Fruit fly (Drosophila melanogaster) whole organism, embryonic: ENCODE measurements around the gene lectin-37Da.

Source experiments
- Ada2b ChIP-seq: fragments of 200-800 bp; sonication (Bioruptor generic); IDR thresholded peaks from 2 replicates; pipeline ENCODE4 v1.3.6; 2022; ENCODE audit warnings: missing biosample characterization, missing genetic modification characterization
- Atf-2 ChIP-seq: fragments of 200-800 bp; sonication (Bioruptor generic); optimal IDR thresholded peaks from 2 replicates; lab custom pipeline; 2016; ENCODE audit warnings: missing biosample characterization, missing genetic modification characterization
- CG10147 ChIP-seq: fragments of 200-800 bp; sonication (Bioruptor generic); optimal IDR thresholded peaks from 2 replicates; lab custom pipeline; 2019; ENCODE audit warnings: missing biosample characterization, mild to moderate bottlenecking, missing genetic modification characterization, moderate library complexity
- CG10462 ChIP-seq: fragments of 200-800 bp; sonication (Bioruptor generic); optimal IDR thresholded peaks from 2 replicates; lab custom pipeline; 2016; ENCODE audit warnings: missing biosample characterization, missing genetic modification characterization
- CG10959 ChIP-seq: fragments of 200-800 bp; sonication (Bioruptor generic); IDR thresholded peaks from 2 replicates; pipeline ENCODE4 v1.3.6; 2022; ENCODE audit warnings: missing biosample characterization, missing genetic modification characterization
- CG12236 ChIP-seq: fragments of 200-800 bp; sonication (Bioruptor generic); optimal IDR thresholded peaks from 2 replicates; lab custom pipeline; 2016; ENCODE audit warnings: missing biosample characterization, missing genetic modification characterization
- CG16779 ChIP-seq: fragments of 200-800 bp; sonication (Bioruptor generic); IDR thresholded peaks from 2 replicates; pipeline ENCODE4 v1.3.6; 2022; ENCODE audit warnings: missing biosample characterization, missing genetic modification characterization
- CG16815 ChIP-seq: fragments of 200-800 bp; sonication (Bioruptor generic); optimal IDR thresholded peaks from 3 replicates; lab custom pipeline; 2017; ENCODE audit warnings: missing biosample characterization, mild to moderate bottlenecking, missing genetic modification characterization
- CG1792 ChIP-seq: fragments of 200-800 bp; sonication (Bioruptor generic); optimal IDR thresholded peaks from 2 replicates; lab custom pipeline; 2016; ENCODE audit warnings: missing biosample characterization, missing genetic modification characterization
- CG18262 ChIP-seq: fragments of 200-800 bp; optimal IDR thresholded peaks from 3 replicates; lab custom pipeline; 2019; ENCODE audit warnings: missing biosample characterization, mild to moderate bottlenecking, missing genetic modification characterization, moderate library complexity
- CG18599 ChIP-seq: fragments of 200-800 bp; sonication (Bioruptor generic); optimal IDR thresholded peaks from 3 replicates; lab custom pipeline; 2017; ENCODE audit warnings: missing biosample characterization, missing genetic modification characterization, mild to moderate bottlenecking, moderate library complexity, missing genetic modification reagents
- CG33557 ChIP-seq: fragments of 200-800 bp; sonication (Bioruptor generic); optimal IDR thresholded peaks from 2 replicates; lab custom pipeline; 2019; ENCODE audit warnings: missing biosample characterization, mild to moderate bottlenecking, missing genetic modification characterization, moderate library complexity
- CG5953 ChIP-seq: fragments of 200-800 bp; sonication (Bioruptor generic); IDR thresholded peaks from 2 replicates; pipeline ENCODE4 v1.3.6; 2022; ENCODE audit warnings: missing biosample characterization, missing genetic modification characterization
- CG6813 ChIP-seq: fragments of 200-800 bp; sonication (Bioruptor generic); optimal IDR thresholded peaks from 2 replicates; lab custom pipeline; 2017; ENCODE audit warnings: missing biosample characterization, missing genetic modification characterization, mild to moderate bottlenecking, moderate library complexity, missing genetic modification reagents
- CG7987 ChIP-seq: fragments of 200-800 bp; sonication (Bioruptor generic); optimal IDR thresholded peaks from 2 replicates; lab custom pipeline; 2018; ENCODE audit warnings: missing biosample characterization, mild to moderate bottlenecking, missing genetic modification characterization, moderate library complexity
- CG9797 ChIP-seq: fragments of 200-800 bp; sonication (Bioruptor generic); optimal IDR thresholded peaks from 3 replicates; lab custom pipeline; 2018; ENCODE audit warnings: missing biosample characterization, mild to moderate bottlenecking, missing genetic modification characterization
- CG9817 ChIP-seq: fragments of 200-800 bp; sonication (Bioruptor generic); optimal IDR thresholded peaks from 2 replicates; lab custom pipeline; 2018; ENCODE audit warnings: missing biosample characterization, mild to moderate bottlenecking, missing genetic modification characterization, moderate library complexity
- Camta ChIP-seq: fragments of 200-800 bp; sonication (Bioruptor generic); optimal IDR thresholded peaks from 2 replicates; lab custom pipeline; 2016; ENCODE audit warnings: missing biosample characterization, missing genetic modification characterization
- Dbx ChIP-seq: fragments of 200-800 bp; sonication (Bioruptor generic); IDR thresholded peaks from 3 replicates; pipeline ENCODE4 v1.3.6; 2022; ENCODE audit warnings: missing biosample characterization, missing genetic modification characterization
- Dek ChIP-seq: fragments of 200-800 bp; sonication (Bioruptor generic); optimal IDR thresholded peaks from 3 replicates; lab custom pipeline; 2019; ENCODE audit warnings: missing biosample characterization, mild to moderate bottlenecking, missing genetic modification characterization, moderate library complexity
- Dip2 ChIP-seq: fragments of 200-800 bp; sonication (Bioruptor generic); IDR thresholded peaks from 2 replicates; pipeline ENCODE4 v1.3.6; 2022; ENCODE audit warnings: missing biosample characterization, missing genetic modification characterization
- Dll ChIP-seq: fragments of 200-800 bp; sonication (Bioruptor generic); IDR thresholded peaks from 4 replicates; pipeline ENCODE4 v1.3.6; 2022; ENCODE audit warnings: missing biosample characterization, missing genetic modification characterization; ENCODE audit not compliant: partially characterized antibody
- Gsc ChIP-seq: fragments of 200-800 bp; sonication (Bioruptor generic); IDR thresholded peaks from 2 replicates; pipeline ENCODE4 v1.3.6; 2022; ENCODE audit warnings: missing biosample characterization, missing genetic modification characterization
- Hmx ChIP-seq: fragments of 200-800 bp; sonication (Bioruptor generic); optimal IDR thresholded peaks from 2 replicates; lab custom pipeline; 2016; ENCODE audit warnings: missing biosample characterization, missing genetic modification characterization
- Med ChIP-seq: fragments of 200-800 bp; sonication (Bioruptor generic); peaks from one replicate; lab custom pipeline; 2016; ENCODE audit warnings: missing biosample characterization, missing genetic modification characterization, mild to moderate bottlenecking, inconsistent platforms, moderate library complexity
- Myb ChIP-seq: fragments of 200-800 bp; sonication (Bioruptor generic); optimal IDR thresholded peaks from 2 replicates; lab custom pipeline; 2016; ENCODE audit warnings: missing biosample characterization, missing genetic modification characterization
- Neu2 ChIP-seq: fragments of 200-800 bp; sonication (Bioruptor generic); optimal IDR thresholded peaks from 3 replicates; lab custom pipeline; 2016; ENCODE audit warnings: missing biosample characterization, missing genetic modification characterization, borderline replicate concordance
- Ravus ChIP-seq: fragments of 200-800 bp; sonication (Bioruptor generic); IDR thresholded peaks from 2 replicates; pipeline ENCODE4 v1.3.6; 2022; ENCODE audit warnings: missing biosample characterization, missing genetic modification characterization
- az2 ChIP-seq: fragments of 200-800 bp; sonication (Bioruptor generic); optimal IDR thresholded peaks from 3 replicates; lab custom pipeline; 2016; ENCODE audit warnings: missing biosample characterization, missing genetic modification characterization
- cas ChIP-seq: fragments of 200-800 bp; sonication (Bioruptor generic); IDR thresholded peaks from 2 replicates; pipeline ENCODE4 v1.3.6; 2022; ENCODE audit warnings: missing biosample characterization, missing genetic modification characterization
- chn ChIP-seq: fragments of 200-800 bp; sonication (Bioruptor generic); optimal IDR thresholded peaks from 2 replicates; lab custom pipeline; 2016; ENCODE audit warnings: missing biosample characterization, missing genetic modification characterization
- danr ChIP-seq: fragments of 200-800 bp; sonication (Bioruptor generic); IDR thresholded peaks from 2 replicates; pipeline ENCODE4 v1.3.6; 2022; ENCODE audit warnings: missing biosample characterization, missing genetic modification characterization
- disco-r ChIP-seq: fragments of 200-800 bp; sonication (Bioruptor generic); optimal IDR thresholded peaks from 2 replicates; lab custom pipeline; 2016; ENCODE audit warnings: missing biosample characterization, missing genetic modification characterization
- dmrt99B ChIP-seq: fragments of 200-800 bp; sonication (Bioruptor generic); optimal IDR thresholded peaks from 2 replicates; lab custom pipeline; 2018; ENCODE audit warnings: missing biosample characterization, mild to moderate bottlenecking, missing genetic modification characterization, moderate library complexity
- dpn ChIP-seq, 2 experiments: fragments of 200-800 bp; sonication (Bioruptor generic); optimal IDR thresholded peaks; 3 replicates each; lab custom pipeline; 2016; ENCODE audit warnings: missing biosample characterization in 2 of 2, missing genetic modification characterization in 2 of 2
- emc ChIP-seq: fragments of 200-800 bp; sonication (Bioruptor generic); optimal IDR thresholded peaks from 2 replicates; lab custom pipeline; 2016; ENCODE audit warnings: missing biosample characterization, missing genetic modification characterization
- fru ChIP-seq: fragments of >200 bp; optimal IDR thresholded peaks from 2 replicates; lab custom pipeline; 2017
- her ChIP-seq: fragments of 200-800 bp; sonication (Bioruptor generic); optimal IDR thresholded peaks from 2 replicates; lab custom pipeline; 2016; ENCODE audit warnings: missing biosample characterization, missing genetic modification characterization
- inv ChIP-seq: fragments of 200-800 bp; sonication (Bioruptor generic); IDR thresholded peaks from 2 replicates; pipeline ENCODE4 v1.3.6; 2022; ENCODE audit warnings: missing biosample characterization, missing genetic modification characterization; ENCODE audit not compliant: partially characterized antibody
- lab ChIP-seq: fragments of 200-800 bp; sonication (Bioruptor generic); optimal IDR thresholded peaks from 3 replicates; lab custom pipeline; 2017; ENCODE audit warnings: missing biosample characterization, missing genetic modification characterization, mild to moderate bottlenecking, moderate library complexity, missing genetic modification reagents
- lola ChIP-seq, 3 experiments: fragments of >200 bp in 2 of 3; fragments of 200-800 bp in 1 of 3; sonication (Bioruptor generic) in 1 of 3; optimal IDR thresholded peaks; 2 replicates each; lab custom pipeline; 2017 to 2019; ENCODE audit warnings: missing biosample characterization in 3 of 3, missing genetic modification characterization in 3 of 3, mild to moderate bottlenecking in 1 of 3, moderate library complexity in 1 of 3
- odd ChIP-seq: fragments of 200-800 bp; sonication (Bioruptor generic); optimal IDR thresholded peaks from 2 replicates; lab custom pipeline; 2017; ENCODE audit warnings: missing biosample characterization, mild to moderate bottlenecking, missing genetic modification characterization
- p53 ChIP-seq: fragments of 200-800 bp; sonication (Bioruptor generic); optimal IDR thresholded peaks from 2 replicates; lab custom pipeline; 2016; ENCODE audit warnings: missing biosample characterization, missing genetic modification characterization
- ranshi ChIP-seq: fragments of 200-800 bp; sonication (Bioruptor generic); IDR thresholded peaks from 2 replicates; pipeline ENCODE4 v1.3.6; 2022; ENCODE audit warnings: missing biosample characterization, missing genetic modification characterization
- sim ChIP-seq: fragments of 200-800 bp; sonication (Bioruptor generic); IDR thresholded peaks from 2 replicates; pipeline ENCODE4 v1.3.6; 2022; ENCODE audit warnings: missing biosample characterization, missing genetic modification characterization
- slou ChIP-seq: fragments of 200-800 bp; sonication (Bioruptor generic); optimal IDR thresholded peaks from 3 replicates; lab custom pipeline; 2016; ENCODE audit warnings: missing biosample characterization, missing genetic modification characterization
- tin ChIP-seq: fragments of 200-800 bp; sonication (Bioruptor generic); optimal IDR thresholded peaks from 3 replicates; lab custom pipeline; 2016; ENCODE audit warnings: missing biosample characterization, missing genetic modification characterization
- vvl ChIP-seq: fragments of 200-800 bp; sonication (Bioruptor generic); IDR thresholded peaks from 2 replicates; pipeline ENCODE4 v1.3.6; 2022; ENCODE audit warnings: missing biosample characterization, missing genetic modification characterization
- wek ChIP-seq: fragments of 200-800 bp; sonication (Bioruptor generic); optimal IDR thresholded peaks from 3 replicates; lab custom pipeline; 2018; ENCODE audit warnings: missing biosample characterization, mild to moderate bottlenecking, missing genetic modification characterization, moderate library complexity
- zfh2 ChIP-seq: fragments of 200-800 bp; sonication (Bioruptor generic); optimal IDR thresholded peaks from 2 replicates; lab custom pipeline; 2016; ENCODE audit warnings: missing biosample characterization, missing genetic modification characterization

Gene lectin-37Da

DNA sequence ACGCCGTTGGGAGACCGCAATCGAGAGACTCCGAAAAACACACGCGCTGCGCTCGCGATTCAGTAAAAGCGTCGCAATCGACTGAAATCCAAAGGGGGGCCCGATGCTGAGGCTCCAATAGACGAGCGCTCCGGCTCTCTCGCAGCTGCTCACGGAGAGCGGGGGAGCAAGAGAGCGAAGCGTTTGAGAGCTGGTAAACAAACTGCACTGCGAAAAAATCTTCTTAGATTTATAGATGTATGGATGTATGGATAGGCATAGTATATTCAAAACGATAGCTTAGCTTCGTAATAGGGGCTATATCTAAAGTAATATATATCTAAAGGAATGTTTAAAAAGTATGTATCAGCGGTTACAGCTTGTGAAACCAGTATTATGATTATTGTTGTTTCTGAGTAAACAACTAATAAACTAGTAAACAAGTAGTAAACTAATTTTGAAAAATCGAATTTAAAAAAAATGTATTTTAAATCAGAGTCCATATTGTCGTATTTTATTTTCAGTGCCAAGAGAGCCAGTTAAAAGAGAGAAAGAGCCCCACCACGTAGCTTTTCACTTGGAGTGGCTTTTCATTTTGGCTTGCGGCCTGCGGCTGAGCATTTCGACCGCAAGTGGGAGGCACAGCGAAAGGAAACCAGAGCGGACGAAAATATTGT is 5.5 kb downstream of the lectin-37Da start, which contains the start of the genes Alp12 and CG13085 (continued):
- peak; percentile 94 for TF ChIP-seq Atf-2 (GFP tag; lab: Kevin White, UChicago)
- peak; percentile 42 for TF ChIP-seq Neu2 (GFP tag; lab: Kevin White, UChicago)
- peak; percentile 99 for TF ChIP-seq odd (GFP tag; lab: Kevin White, UChicago)
- TF ChIP-seq Camta (GFP tag; lab: Kevin White, UChicago), result peak; percentile 96
- peak; percentile 93 for TF ChIP-seq danr (GFP tag; lab: Robert Waterston, UW)
- TF ChIP-seq dpn (GFP tag; optimal IDR thresholded peaks at IDR 0.05; lab: Kevin White, UChicago), result peak; percentile 95 to 97
- no peak for TF ChIP-seq fru (lab: Kevin White, UChicago)
- TF ChIP-seq wek (GFP tag; lab: Kevin White, UChicago), result peak; percentile 86
- peak; percentile 96 for TF ChIP-seq Dbx (GFP tag; lab: Robert Waterston, UW)
- peak; percentile 87 for TF ChIP-seq CG10959 (GFP tag; lab: Robert Waterston, UW)
- TF ChIP-seq chn (GFP tag; lab: Kevin White, UChicago), result peak; percentile 94
- TF ChIP-seq Ravus, result peak; percentile 88
- TF ChIP-seq lola (GFP tag; optimal IDR thresholded peaks at IDR 0.05; lab: Kevin White, UChicago), result peak in 2 of 3 experiments; percentile 49 to 97
- peak; percentile 89 for TF ChIP-seq ranshi (GFP tag; lab: Robert Waterston, UW)
- peak; percentile 84 for TF ChIP-seq CG7987 (GFP tag; lab: Kevin White, UChicago)
- peak; percentile 90 for TF ChIP-seq Hmx (GFP tag; lab: Kevin White, UChicago)
- peak; percentile 78 for TF ChIP-seq Myb (GFP tag; lab: Kevin White, UChicago)
- no peak; the same call in 3 of the 4 replicates for TF ChIP-seq Dll (GFP tag; lab: Robert Waterston, UW)
- TF ChIP-seq inv (GFP tag; lab: Robert Waterston, UW), result no peak
- TF ChIP-seq CG10462 (GFP tag; lab: Kevin White, UChicago), result peak; percentile 96
- TF ChIP-seq CG9797 (GFP tag; lab: Kevin White, UChicago), result peak; percentile 47
- peak; percentile 98 for TF ChIP-seq Dek
- TF ChIP-seq Ada2b, result peak; percentile 95
- TF ChIP-seq CG16779 (GFP tag; lab: Robert Waterston, UW), result peak; percentile 51; the same call in 1 of the 2 replicates
- TF ChIP-seq CG6813 (GFP tag; lab: Kevin White, UChicago), result peak; percentile 97
- TF ChIP-seq CG16815 (GFP tag; lab: Kevin White, UChicago), result peak; percentile 93
- peak; percentile 98 for TF ChIP-seq CG10147 (GFP tag; lab: Kevin White, UChicago)
- TF ChIP-seq vvl, result peak; percentile 97
- peak; percentile 86 for TF ChIP-seq emc (GFP tag; lab: Kevin White, UChicago)
- peak; percentile 99 for TF ChIP-seq lab
- peak; percentile 86 for TF ChIP-seq CG1792 (GFP tag; lab: Kevin White, UChicago)
- no peak for TF ChIP-seq Gsc (GFP tag; lab: Robert Waterston, UW)
- peak; percentile 88 for TF ChIP-seq CG5953 (GFP tag; lab: Robert Waterston, UW)
- TF ChIP-seq CG12236 (GFP tag; lab: Kevin White, UChicago), result peak; percentile 89
- peak; percentile 97 for TF ChIP-seq CG9817
- peak; percentile 90 for TF ChIP-seq zfh2
- peak; percentile 86 for TF ChIP-seq p53 (GFP tag; lab: Kevin White, UChicago)
- peak; percentile 96 for TF ChIP-seq CG33557 (GFP tag; lab: Kevin White, UChicago)
- TF ChIP-seq az2, result peak; percentile 98
- TF ChIP-seq Dip2, result peak; percentile 75; the same call in 1 of the 2 replicates
- peak; percentile 94 for TF ChIP-seq slou (GFP tag; lab: Kevin White, UChicago)
- peak; percentile 92 for TF ChIP-seq disco-r (GFP tag; lab: Kevin White, UChicago)
- peak; percentile 99 for TF ChIP-seq CG18599
- peak; percentile 99 for TF ChIP-seq CG18262 (tag; lab: Kevin White, UChicago)
- TF ChIP-seq sim (GFP tag; lab: Robert Waterston, UW), result peak; percentile 75
- peak; percentile 87 for TF ChIP-seq her
- TF ChIP-seq Med (GFP tag; lab: Kevin White, UChicago), result peak; percentile 97
- peak; percentile 82 for TF ChIP-seq cas (GFP tag; lab: Robert Waterston, UW)
- peak; percentile 99 for TF ChIP-seq dmrt99B (tag; lab: Kevin White, UChicago)
- TF ChIP-seq tin, result peak; percentile 96
